Worm (Caenorhabditis elegans): ENCODE measurements around the gene Y57G11C.40.
A peak's percentile ranks its signal among the peaks of the same experiment; 100 is the strongest.

The Y57G11C.40 gene

DNA sequence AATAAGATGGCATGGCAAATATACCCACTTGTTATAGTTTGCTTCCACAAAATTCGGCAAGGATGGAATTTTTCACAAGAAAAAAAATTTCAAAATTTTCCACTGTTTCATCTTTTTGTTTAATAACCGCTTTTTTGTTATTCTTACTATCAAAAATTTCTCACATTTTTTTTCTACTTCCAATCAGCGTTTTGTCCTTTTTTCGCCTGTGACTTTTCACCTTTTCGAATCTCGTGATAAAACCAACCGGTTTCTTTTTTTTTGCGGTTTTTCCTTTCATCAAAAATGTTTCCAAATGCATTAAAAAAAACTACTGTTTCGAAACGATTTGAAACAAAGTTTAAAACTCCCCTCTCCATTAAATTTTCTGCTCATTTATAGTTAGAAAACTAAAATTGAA is 25.0 kb downstream of the Y57G11C.40 start:
- TF ChIP-seq ztf-23 (GFP tag; IDR thresholded peaks at IDR 0.05), result no peak

DNA sequence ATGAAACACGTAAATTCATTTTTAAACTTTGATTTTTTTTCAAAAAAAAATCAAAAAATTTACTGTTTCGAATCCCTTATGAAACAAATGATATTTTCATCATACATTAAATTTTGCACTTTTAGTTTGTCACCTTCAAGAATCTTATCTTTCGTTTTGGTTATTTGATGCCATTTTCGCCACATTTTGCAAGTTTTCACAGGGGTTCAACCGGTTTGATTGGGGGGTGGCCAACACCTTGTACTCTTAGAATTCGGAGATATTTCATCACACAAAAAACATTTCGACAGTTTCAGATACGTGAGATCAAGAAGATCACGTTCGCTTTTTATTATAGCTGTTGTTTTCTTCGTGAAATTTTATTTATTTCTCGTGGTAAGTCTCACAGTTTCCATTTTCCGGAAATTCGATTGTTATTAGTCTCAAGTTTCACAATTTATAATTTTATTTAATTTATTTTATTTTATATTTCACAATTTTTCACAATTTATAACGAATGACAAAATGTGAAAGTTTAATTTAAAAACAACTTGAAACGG is 26.9 kb downstream of the Y57G11C.40 start, which contains the start of gene Y57G11C.31:
TSS of gene Y57G11C.31 (plus strand) at position 276 of the 539 bp plus-strand sequence.
- TF ChIP-seq ref-1 (GFP tag; conservative IDR thresholded peaks at IDR 0.05) (no peak), med-1 (GFP tag; optimal IDR thresholded peaks at IDR 0.05; ENCODE audit: insufficient read depth) (no peak), klf-2 (GFP tag; conservative IDR thresholded peaks at IDR 0.05) (no peak), ztf-29 (GFP tag; IDR thresholded peaks at IDR 0.05) (no peak), ztf-23 (GFP tag; IDR thresholded peaks at IDR 0.05) (no peak), tab-1 (GFP tag; IDR thresholded peaks at IDR 0.05) (no peak), cog-1 (tag; optimal IDR thresholded peaks at IDR 0.05) (no peak), flt-1 (GFP tag; IDR thresholded peaks at IDR 0.05) (no peak), T22C8.4 (GFP tag; IDR thresholded peaks at IDR 0.05) (no peak)

DNA sequence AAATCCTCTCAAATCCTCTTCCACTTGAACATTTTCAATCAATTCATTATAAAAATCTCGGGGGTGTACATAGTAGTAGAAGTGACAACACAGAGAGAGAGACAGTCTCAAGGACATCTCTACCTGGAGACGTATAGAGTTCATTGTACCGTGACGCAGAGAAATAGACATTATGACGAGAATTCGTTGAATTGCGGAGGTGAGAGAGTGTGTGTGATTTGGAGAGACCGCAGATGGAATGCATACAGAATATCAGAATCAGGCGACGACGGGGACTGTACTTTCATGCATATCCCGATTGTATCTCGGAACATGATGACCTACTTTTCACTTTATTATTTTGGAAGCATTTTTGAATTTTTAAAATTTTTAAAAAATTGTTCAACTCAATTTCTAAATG is 28.3 kb downstream of the Y57G11C.40 start:
- TF ChIP-seq cog-1 (tag; optimal IDR thresholded peaks at IDR 0.05) (peak; percentile 8), flt-1 (GFP tag; IDR thresholded peaks at IDR 0.05) (no peak), ref-1 (GFP tag; conservative IDR thresholded peaks at IDR 0.05) (no peak), med-1 (GFP tag; optimal IDR thresholded peaks at IDR 0.05; ENCODE audit: insufficient read depth) (no peak)

ce11 chrIV:14661370-14661769 is 42.7 kb downstream of the Y57G11C.40 start:
- TF ChIP-seq T22C8.4 (GFP tag; IDR thresholded peaks at IDR 0.05) (no peak), ztf-29 (GFP tag; IDR thresholded peaks at IDR 0.05) (no peak), ref-1 (GFP tag; conservative IDR thresholded peaks at IDR 0.05) (no peak), klf-2 (GFP tag; conservative IDR thresholded peaks at IDR 0.05) (no peak), ztf-23 (GFP tag; IDR thresholded peaks at IDR 0.05) (no peak), med-1 (GFP tag; optimal IDR thresholded peaks at IDR 0.05; ENCODE audit: insufficient read depth) (no peak), tab-1 (GFP tag; IDR thresholded peaks at IDR 0.05) (no peak), flt-1 (GFP tag; IDR thresholded peaks at IDR 0.05) (no peak), cog-1 (tag; optimal IDR thresholded peaks at IDR 0.05) (no peak)

- TF ChIP-seq T22C8.4 (GFP tag; IDR thresholded peaks at IDR 0.05), result no peak
- TF ChIP-seq cog-1 (tag; optimal IDR thresholded peaks at IDR 0.05), result no peak
- no peak for TF ChIP-seq ref-1 (GFP tag; conservative IDR thresholded peaks at IDR 0.05)
- TF ChIP-seq ztf-23 (GFP tag; IDR thresholded peaks at IDR 0.05), result no peak
- TF ChIP-seq flt-1 (GFP tag; IDR thresholded peaks at IDR 0.05), result no peak
- no peak for TF ChIP-seq ztf-29 (GFP tag; IDR thresholded peaks at IDR 0.05)
- TF ChIP-seq med-1 (GFP tag; optimal IDR thresholded peaks at IDR 0.05; ENCODE audit: insufficient read depth), result no peak
- no peak for TF ChIP-seq klf-2 (GFP tag; conservative IDR thresholded peaks at IDR 0.05)
- TF ChIP-seq tab-1 (GFP tag; IDR thresholded peaks at IDR 0.05), result no peak
Measured at ce11 chrIV:14658927-14659326, 45.1 kb downstream of the Y57G11C.40 start.

- TF ChIP-seq T22C8.4 (GFP tag; IDR thresholded peaks at IDR 0.05), result no peak
- no peak for TF ChIP-seq ref-1 (GFP tag; conservative IDR thresholded peaks at IDR 0.05)
- no peak for TF ChIP-seq cog-1 (tag; optimal IDR thresholded peaks at IDR 0.05)
- no peak for TF ChIP-seq ztf-23 (GFP tag; IDR thresholded peaks at IDR 0.05)
- TF ChIP-seq med-1 (GFP tag; optimal IDR thresholded peaks at IDR 0.05; ENCODE audit: insufficient read depth), result no peak
- TF ChIP-seq tab-1 (GFP tag; IDR thresholded peaks at IDR 0.05), result no peak
- no peak for TF ChIP-seq flt-1 (GFP tag; IDR thresholded peaks at IDR 0.05)
- no peak for TF ChIP-seq ztf-29 (GFP tag; IDR thresholded peaks at IDR 0.05)
- TF ChIP-seq klf-2 (GFP tag; conservative IDR thresholded peaks at IDR 0.05), result no peak
Measured at ce11 chrIV:14658054-14658631, 45.9 kb downstream of the Y57G11C.40 start, which contains the start of gene anoh-2. Gene anoh-2, plus strand, starts transcription at chrIV:14658308.

DNA sequence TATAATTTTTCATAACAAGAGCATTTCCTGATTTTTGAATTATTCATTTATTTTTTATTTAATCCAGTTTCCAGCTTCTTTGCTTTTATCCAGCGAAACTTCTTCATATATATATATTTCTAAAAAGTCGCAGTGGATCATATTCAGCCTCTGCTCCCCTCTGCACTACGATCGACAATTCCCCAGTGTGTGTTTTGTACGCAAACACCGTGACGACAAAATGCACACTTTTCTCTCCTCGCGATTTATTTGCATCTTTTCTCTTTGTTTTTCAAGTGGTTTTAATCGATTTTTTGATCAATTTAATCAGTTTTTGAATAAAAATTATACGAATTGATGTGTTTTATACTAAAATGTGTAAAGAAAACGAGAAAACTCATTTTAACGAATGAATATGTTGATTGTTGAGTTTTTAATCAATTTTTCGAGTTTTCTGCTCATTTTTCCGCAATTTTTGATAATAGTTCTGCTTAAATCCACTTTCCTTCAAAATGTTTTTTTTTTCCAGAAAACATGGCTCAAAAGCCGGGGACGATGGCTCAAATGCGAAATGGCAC is 47.4 kb downstream of the Y57G11C.40 start, which contains the start of gene Y57G11C.33:
TSS of gene Y57G11C.33 (plus strand) at position 507 of the 557 bp plus-strand sequence.
- no peak for TF ChIP-seq flt-1 (GFP tag; IDR thresholded peaks at IDR 0.05)
- no peak for TF ChIP-seq ztf-23 (GFP tag; IDR thresholded peaks at IDR 0.05)
- no peak for TF ChIP-seq cog-1 (tag; optimal IDR thresholded peaks at IDR 0.05)
- TF ChIP-seq ztf-29 (GFP tag; IDR thresholded peaks at IDR 0.05), result no peak

All from whole organism, midembryonic.